Worm (Caenorhabditis elegans) whole organism, L2 larva: Measurements from ENCODE around the gene C10G8.4.

Experiments
- C34F6.9 ChIP-seq: fragments of 150-350 bp; optimal IDR thresholded peaks from 2 replicates; lab custom pipeline; 2014; ENCODE audit warnings: missing biosample characterization, missing genetic modification characterization
- R02D3.7 ChIP-seq: fragments of 150-350 bp; optimal IDR thresholded peaks from 2 replicates; lab custom pipeline; 2014; ENCODE audit warnings: missing biosample characterization, missing genetic modification characterization
- ZK546.5 ChIP-seq: sonication (generic microtip); optimal IDR thresholded peaks from 2 replicates; lab custom pipeline; 2017; ENCODE audit warnings: missing biosample characterization, missing genetic modification characterization
- ama-1 ChIP-seq: fragments of 150-350 bp; optimal IDR thresholded peaks from 2 replicates; lab custom pipeline; 2018; ENCODE audit warnings: inconsistent platforms
- blmp-1 ChIP-seq: sonication (generic microtip); optimal IDR thresholded peaks from 2 replicates; lab custom pipeline; 2017; ENCODE audit warnings: missing genetic modification characterization, mild to moderate bottlenecking, missing compliant biosample characterization, antibody characterized with exemption, moderate library complexity; ENCODE audit not compliant: insufficient read depth
- ceh-16 ChIP-seq: fragments of 150-350 bp; optimal IDR thresholded peaks from 2 replicates; lab custom pipeline; 2014; ENCODE audit warnings: missing biosample characterization, missing genetic modification characterization
- fos-1 ChIP-seq: fragments of 150-350 bp; optimal IDR thresholded peaks from 2 replicates; lab custom pipeline; 2014; ENCODE audit warnings: missing biosample characterization, missing genetic modification characterization
- nhr-10 ChIP-seq: sonication (generic microtip); optimal IDR thresholded peaks from 2 replicates; lab custom pipeline; 2017; ENCODE audit warnings: missing biosample characterization, missing genetic modification characterization
- unc-62 ChIP-seq: fragments of 150-350 bp; optimal IDR thresholded peaks from 2 replicates; lab custom pipeline; 2014; ENCODE audit warnings: missing biosample characterization, missing genetic modification reagents, missing genetic modification characterization
- ztf-11 ChIP-seq: sonication (generic microtip); optimal IDR thresholded peaks from 2 replicates; lab custom pipeline; 2017; ENCODE audit warnings: missing biosample characterization, missing genetic modification characterization

ce11 chrV:5322815-5323214, 11.1 kb downstream of the C10G8.4 start:
- no peak for TF ChIP-seq nhr-10 (tag; lab: Kevin White, UChicago)
- TF ChIP-seq unc-62 (GFP tag; lab: Kevin White, UChicago): no peak
- TF ChIP-seq blmp-1: no peak
- no peak for TF ChIP-seq ceh-16 (tag; lab: Kevin White, UChicago)
- no peak for TF ChIP-seq fos-1
- no peak for TF ChIP-seq ZK546.5 (tag; lab: Kevin White, UChicago)
- no peak for TF ChIP-seq ama-1 (lab: Kevin White, UChicago)
- no peak for TF ChIP-seq R02D3.7
- no peak for TF ChIP-seq C34F6.9
- TF ChIP-seq ztf-11 (tag; lab: Kevin White, UChicago): no peak
